Worm (Caenorhabditis elegans) whole organism, late embryonic: ENCODE data around the gene fbxb-98.

Experiments
- K09A11.1 ChIP-seq: sonication (generic microtip); optimal IDR thresholded peaks from 2 replicates; lab custom pipeline; 2017; ENCODE audit warnings: antibody characterized with exemption, mild to moderate bottlenecking, missing genetic modification characterization, missing compliant biosample characterization; ENCODE audit not compliant: insufficient read depth
- ahr-1 ChIP-seq: sonication (generic microtip); optimal IDR thresholded peaks from 2 replicates; lab custom pipeline; 2016; ENCODE audit warnings: missing genetic modification characterization, missing compliant biosample characterization
- ceh-31 ChIP-seq: sonication (generic microtip); optimal IDR thresholded peaks from 2 replicates; lab custom pipeline; 2016; ENCODE audit warnings: missing genetic modification characterization, missing compliant biosample characterization
- ceh-34 ChIP-seq: sonication (generic microtip); optimal IDR thresholded peaks from 2 replicates; lab custom pipeline; 2016; ENCODE audit warnings: mild to moderate bottlenecking, missing genetic modification characterization, missing compliant biosample characterization
- ceh-45 ChIP-seq: fragments of 200-800 bp; sonication (Bioruptor generic); IDR thresholded peaks from 2 replicates; pipeline ENCODE4 v1.3.6; 2022; ENCODE audit warnings: missing genetic modification reagents, missing genetic modification characterization, missing compliant biosample characterization
- ceh-48 ChIP-seq: sonication (generic microtip); optimal IDR thresholded peaks from 2 replicates; lab custom pipeline; 2016; ENCODE audit warnings: missing genetic modification characterization, inconsistent platforms, missing compliant biosample characterization
- ceh-9 ChIP-seq: sonication (generic microtip); optimal IDR thresholded peaks from 2 replicates; lab custom pipeline; 2016; ENCODE audit warnings: mild to moderate bottlenecking, missing genetic modification characterization, inconsistent platforms, missing compliant biosample characterization
- che-1 ChIP-seq: sonication (generic microtip); optimal IDR thresholded peaks from 2 replicates; lab custom pipeline; 2016; ENCODE audit warnings: mild to moderate bottlenecking, missing genetic modification characterization, missing compliant biosample characterization
- elt-4 ChIP-seq: sonication (generic microtip); optimal IDR thresholded peaks from 2 replicates; lab custom pipeline; 2016; ENCODE audit warnings: missing genetic modification characterization, missing compliant biosample characterization
- eyg-1 ChIP-seq: sonication (generic microtip); optimal IDR thresholded peaks from 2 replicates; lab custom pipeline; 2016; ENCODE audit warnings: missing genotype, missing genetic modification characterization, missing compliant biosample characterization
- fax-1 ChIP-seq: sonication (generic microtip); optimal IDR thresholded peaks from 2 replicates; lab custom pipeline; 2016; ENCODE audit warnings: missing genotype, missing genetic modification characterization, missing compliant biosample characterization
- gmeb-2 ChIP-seq: sonication (generic microtip); optimal IDR thresholded peaks from 2 replicates; lab custom pipeline; 2016; ENCODE audit warnings: missing genetic modification characterization, inconsistent platforms, missing compliant biosample characterization
- hlh-30 ChIP-seq: sonication (generic microtip); optimal IDR thresholded peaks from 2 replicates; lab custom pipeline; 2017; ENCODE audit warnings: antibody characterized with exemption, missing genetic modification characterization, missing compliant biosample characterization; ENCODE audit not compliant: insufficient read depth
- hlh-6 ChIP-seq: sonication (generic microtip); optimal IDR thresholded peaks from 2 replicates; lab custom pipeline; 2016; ENCODE audit warnings: missing genotype, missing genetic modification characterization, missing compliant biosample characterization
- hlh-8 ChIP-seq: sonication (generic microtip); optimal IDR thresholded peaks from 2 replicates; lab custom pipeline; 2016; ENCODE audit warnings: missing genotype, missing genetic modification characterization, missing compliant biosample characterization
- lim-6 ChIP-seq: sonication (generic microtip); optimal IDR thresholded peaks from 2 replicates; lab custom pipeline; 2016; ENCODE audit warnings: missing genetic modification characterization, missing compliant biosample characterization
- lin-11 ChIP-seq: fragments of 200-800 bp; sonication (Bioruptor generic); optimal IDR thresholded peaks from 2 replicates; lab custom pipeline; 2018; ENCODE audit warnings: mild to moderate bottlenecking, missing genetic modification characterization, missing compliant biosample characterization
- nhr-11 ChIP-seq: fragments of 150-350 bp; optimal IDR thresholded peaks from 2 replicates; lab custom pipeline; 2014; ENCODE audit warnings: missing biosample characterization, missing genetic modification characterization
- nhr-232 ChIP-seq: sonication (generic microtip); optimal IDR thresholded peaks from 2 replicates; lab custom pipeline; 2016; ENCODE audit warnings: missing genetic modification characterization, missing compliant biosample characterization
- pag-3 ChIP-seq: sonication (generic microtip); optimal IDR thresholded peaks from 2 replicates; lab custom pipeline; 2016; ENCODE audit warnings: missing compliant biosample characterization, missing genetic modification characterization, borderline replicate concordance
- pha-2 ChIP-seq: sonication (generic microtip); optimal IDR thresholded peaks from 2 replicates; lab custom pipeline; 2017; ENCODE audit warnings: mild to moderate bottlenecking, missing genetic modification characterization, missing compliant biosample characterization
- pqm-1 ChIP-seq: sonication (generic microtip); optimal IDR thresholded peaks from 2 replicates; lab custom pipeline; 2016; ENCODE audit warnings: missing genetic modification characterization, missing compliant biosample characterization
- pros-1 ChIP-seq: fragments of 150-350 bp; optimal IDR thresholded peaks from 2 replicates; lab custom pipeline; 2014; ENCODE audit warnings: missing biosample characterization, missing genetic modification reagents, missing genetic modification characterization
- sox-2 ChIP-seq: fragments of 200-800 bp; sonication (Bioruptor generic); IDR thresholded peaks from 2 replicates; pipeline ENCODE4 v1.3.6; 2022; ENCODE audit warnings: missing genetic modification reagents, missing genetic modification characterization, missing compliant biosample characterization
- syd-9 ChIP-seq: sonication (generic microtip); optimal IDR thresholded peaks from 2 replicates; lab custom pipeline; 2016; ENCODE audit warnings: mild to moderate bottlenecking, missing genetic modification characterization, moderate library complexity, missing compliant biosample characterization
- unc-3 ChIP-seq, 2 experiments: fragments of 200-800 bp in 1 of 2; sonication (Bioruptor generic) in 1 of 2; sonication (generic microtip) in 1 of 2; conservative IDR thresholded peaks in 1 of 2; optimal IDR thresholded peaks in 1 of 2; 2 replicates each; pipeline versions ENCODE4 v1.3.6 to Lab custom; 2016 to 2022; ENCODE audit warnings: missing compliant biosample characterization in 2 of 2, missing genetic modification characterization in 2 of 2, missing genetic modification reagents in 1 of 2
- unc-42 ChIP-seq: sonication (generic microtip); optimal IDR thresholded peaks from 2 replicates; lab custom pipeline; 2016; ENCODE audit warnings: missing genotype, missing genetic modification characterization, missing compliant biosample characterization
- ztf-16 ChIP-seq: sonication (generic microtip); optimal IDR thresholded peaks from 2 replicates; lab custom pipeline; 2017; ENCODE audit warnings: missing genetic modification characterization, missing compliant biosample characterization

fbxb-98 gene

DNA sequence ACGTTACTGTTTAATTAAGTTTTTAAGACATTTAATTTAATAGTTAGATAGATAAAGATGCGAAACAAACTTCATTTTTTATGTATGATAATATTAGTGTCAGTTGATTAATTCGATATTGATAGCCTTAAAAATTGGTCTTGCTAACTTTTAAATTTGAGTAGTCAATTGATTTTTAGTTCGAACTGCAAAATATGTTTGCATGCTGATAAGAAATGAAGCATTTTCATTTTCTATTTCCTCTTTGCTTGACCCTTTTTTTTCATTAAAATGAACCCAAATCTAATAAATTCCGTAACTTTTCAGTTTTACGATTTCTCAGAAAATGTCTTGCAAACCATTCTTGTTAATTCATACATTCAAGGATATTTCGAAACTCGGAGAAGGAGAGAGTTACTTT, 42.7 kb downstream of the fbxb-98 start, which contains the start of gene math-22:
math-22 (plus strand) TSS at position 301 of the 400 bp plus-strand sequence.
- TF ChIP-seq K09A11.1 (no peak), unc-42 (tag; lab: Kevin White, UChicago) (no peak), ceh-31 (no peak), unc-3 (GFP tag; conservative IDR thresholded peaks at IDR 0.05; lab: Robert Waterston, UW) (no peak), unc-3 (tag; optimal IDR thresholded peaks at IDR 0.05; lab: Kevin White, UChicago) (no peak), hlh-8 (tag; lab: Kevin White, UChicago) (no peak), syd-9 (tag; lab: Kevin White, UChicago) (no peak), eyg-1 (tag; lab: Kevin White, UChicago) (no peak), gmeb-2 (tag; lab: Kevin White, UChicago) (no peak), ztf-16 (tag; lab: Kevin White, UChicago) (no peak), ceh-34 (no peak), nhr-232 (tag; lab: Kevin White, UChicago) (no peak), fax-1 (tag; lab: Kevin White, UChicago) (no peak), pqm-1 (no peak), lin-11 (tag; lab: Kevin White, UChicago) (no peak), lim-6 (no peak)

DNA sequence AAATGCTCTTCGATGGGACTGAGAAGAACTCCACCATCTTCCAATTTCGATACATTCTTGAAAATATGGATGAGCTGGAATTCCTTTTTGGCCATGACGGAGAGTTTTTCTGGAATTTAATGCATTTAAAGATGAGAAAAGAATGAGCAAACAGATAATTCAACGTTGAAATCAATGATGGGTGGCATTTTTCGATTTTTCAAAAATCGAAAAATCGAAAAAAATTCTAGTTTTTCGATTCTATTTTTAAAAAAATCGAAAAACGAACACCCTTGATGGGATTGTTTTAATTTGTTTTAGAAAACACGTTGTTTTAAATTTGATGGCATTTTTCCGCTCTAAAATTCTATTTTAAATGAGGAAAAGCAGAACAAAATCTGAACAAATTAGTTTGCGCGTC, 50.3 kb downstream of the fbxb-98 start, which contains the start of gene math-31:
math-31 (minus strand) TSS at position 101 of the 400 bp plus-strand sequence.
- no peak for TF ChIP-seq pha-2 (tag; lab: Kevin White, UChicago)
- TF ChIP-seq sox-2 (GFP tag; lab: Robert Waterston, UW), result no peak
- no peak for TF ChIP-seq pros-1 (tag; lab: Kevin White, UChicago)
- no peak for TF ChIP-seq ceh-45
- no peak for TF ChIP-seq nhr-232 (tag; lab: Kevin White, UChicago)
- TF ChIP-seq hlh-6 (tag; lab: Kevin White, UChicago), result no peak
- TF ChIP-seq pqm-1, result no peak
- no peak for TF ChIP-seq ceh-9 (tag; lab: Kevin White, UChicago)
- no peak for TF ChIP-seq pag-3 (tag; lab: Kevin White, UChicago)
- no peak for TF ChIP-seq ztf-16 (tag; lab: Kevin White, UChicago)
- no peak for TF ChIP-seq hlh-30 (tag; lab: Kevin White, UChicago)
- no peak for TF ChIP-seq ahr-1 (tag; lab: Kevin White, UChicago)
- TF ChIP-seq che-1 (tag; lab: Kevin White, UChicago), result no peak
- no peak for TF ChIP-seq elt-4
- TF ChIP-seq nhr-11 (tag; lab: Kevin White, UChicago), result no peak
- TF ChIP-seq ceh-48, result no peak
